1 fruit fly cellular context compared by ENCODE assay signal in genomic region chrX:7700239-7700793, dm6.
TF ChIP-seq lines count a peak whose summit lies in the region.

No protein-coding gene starts in this region.

TF ChIP-seq in whole organism, embryonic, 481 proteins besides CTCF, POLR2A, EP300 and RAD21 (continued from another document and continues in another):
- TF ChIP-seq org-1 (GFP tag; optimal IDR thresholded peaks at IDR 0.05; lab: Kevin White, UChicago) (peak; percentile 85), Jarid2 (GFP tag; optimal IDR thresholded peaks at IDR 0.05; lab: Kevin White, UChicago) (peak; percentile 65), CG3281 (GFP tag; optimal IDR thresholded peaks at IDR 0.05; lab: Kevin White, UChicago) (peak; percentile 88), Hr51 (GFP tag; optimal IDR thresholded peaks at IDR 0.05; lab: Kevin White, UChicago) (peak; percentile 81 to 91), sens-2 (GFP tag; IDR thresholded peaks at IDR 0.05; lab: Robert Waterston, UW) (peak; percentile 89), trem (tag; optimal IDR thresholded peaks at IDR 0.05; lab: Kevin White, UChicago) (peak; percentile 34), br (optimal IDR thresholded peaks at IDR 0.05; lab: Kevin White, UChicago) (no peak), B-H2 (GFP tag; optimal IDR thresholded peaks at IDR 0.05; lab: Kevin White, UChicago) (peak; percentile 95), CG13894 (tag; optimal IDR thresholded peaks at IDR 0.05; lab: Kevin White, UChicago) (peak; percentile 90), CG10979 (tag; optimal IDR thresholded peaks at IDR 0.05; lab: Kevin White, UChicago) (peak; percentile 84), Camta (GFP tag; optimal IDR thresholded peaks at IDR 0.05; lab: Kevin White, UChicago) (peak; percentile 76), her (GFP tag; optimal IDR thresholded peaks at IDR 0.05; lab: Kevin White, UChicago) (peak; percentile 94), Lpt (GFP tag; optimal IDR thresholded peaks at IDR 0.05; lab: Kevin White, UChicago) (no peak), twi (tag; optimal IDR thresholded peaks at IDR 0.05; lab: Kevin White, UChicago) (peak; percentile 77), CG4282 (GFP tag; optimal IDR thresholded peaks at IDR 0.05; lab: Kevin White, UChicago) (peak; percentile 89), Ada2b (GFP tag; IDR thresholded peaks at IDR 0.05; lab: Robert Waterston, UW) (peak; percentile 96), gcm (GFP tag; optimal IDR thresholded peaks at IDR 0.05; lab: Kevin White, UChicago) (peak; percentile 77), prd (optimal IDR thresholded peaks at IDR 0.05; lab: Kevin White, UChicago) (no peak), prd (GFP tag; IDR thresholded peaks at IDR 0.05; lab: Robert Waterston, UW) (peak; percentile 96), tup (GFP tag; optimal IDR thresholded peaks at IDR 0.05; lab: Kevin White, UChicago) (peak; percentile 78), unpg (GFP tag; optimal IDR thresholded peaks at IDR 0.05; lab: Kevin White, UChicago) (peak; percentile 92), Atf3 (GFP tag; optimal IDR thresholded peaks at IDR 0.05; lab: Kevin White, UChicago) (peak; percentile 83), ttk (GFP tag; IDR thresholded peaks at IDR 0.05; lab: Robert Waterston, UW) (peak; percentile 95), CG10366 (GFP tag; IDR thresholded peaks at IDR 0.05; lab: Robert Waterston, UW) (peak; percentile 96), zf30C (GFP tag; optimal IDR thresholded peaks at IDR 0.05; lab: Kevin White, UChicago) (no peak), fd64A (GFP tag; optimal IDR thresholded peaks at IDR 0.05; lab: Kevin White, UChicago) (peak; percentile 84), tio (GFP tag; optimal IDR thresholded peaks at IDR 0.05; lab: Kevin White, UChicago) (peak; percentile 83), emc (GFP tag; optimal IDR thresholded peaks at IDR 0.05; lab: Kevin White, UChicago) (peak; percentile 84), ERR (GFP tag; optimal IDR thresholded peaks at IDR 0.05; lab: Kevin White, UChicago) (peak; percentile 76), CG14667 (GFP tag; IDR thresholded peaks at IDR 0.05; lab: Robert Waterston, UW) (peak; percentile 94), NFAT (GFP tag; IDR thresholded peaks at IDR 0.05; lab: Robert Waterston, UW) (peak; percentile 93), NC2β (GFP tag; optimal IDR thresholded peaks at IDR 0.05; lab: Kevin White, UChicago) (peak; percentile 76), CG2120 (GFP tag; optimal IDR thresholded peaks at IDR 0.05; lab: Kevin White, UChicago) (peak; percentile 95), dm (GFP tag; optimal IDR thresholded peaks at IDR 0.05; lab: Kevin White, UChicago) (peak; percentile 83), CG10274 (GFP tag; optimal IDR thresholded peaks at IDR 0.05; lab: Kevin White, UChicago) (peak; percentile 84), CG14860 (GFP tag; IDR thresholded peaks at IDR 0.05; lab: Robert Waterston, UW; ENCODE audit: partially characterized antibody) (no peak), cg (GFP tag; optimal IDR thresholded peaks at IDR 0.05; lab: Kevin White, UChicago) (peak; percentile 2), CG3407 (GFP tag; optimal IDR thresholded peaks at IDR 0.05; lab: Kevin White, UChicago) (peak; percentile 74), CG14710 (tag; optimal IDR thresholded peaks at IDR 0.05; lab: Kevin White, UChicago) (peak; percentile 67), Sry-β (GFP tag; optimal IDR thresholded peaks at IDR 0.05; lab: Kevin White, UChicago) (peak; percentile 16), CG11247 (GFP tag; IDR thresholded peaks at IDR 0.05; lab: Robert Waterston, UW) (peak; percentile 93), amos (GFP tag; IDR thresholded peaks at IDR 0.05; lab: Robert Waterston, UW; ENCODE audit: partially characterized antibody) (no peak), H15 (GFP tag; IDR thresholded peaks at IDR 0.05; lab: Robert Waterston, UW) (peak; percentile 91), tx (GFP tag; optimal IDR thresholded peaks at IDR 0.05; lab: Kevin White, UChicago) (peak; percentile 87), Optix (GFP tag; IDR thresholded peaks at IDR 0.05; lab: Robert Waterston, UW) (peak; percentile 93), CG2712 (tag; optimal IDR thresholded peaks at IDR 0.05; lab: Kevin White, UChicago) (peak; percentile 87), ranshi (GFP tag; IDR thresholded peaks at IDR 0.05; lab: Robert Waterston, UW) (peak; percentile 95), CG17912 (GFP tag; optimal IDR thresholded peaks at IDR 0.05; lab: Kevin White, UChicago) (peak; percentile 79), CG18011 (GFP tag; optimal IDR thresholded peaks at IDR 0.05; lab: Kevin White, UChicago) (peak; percentile 71), CG32772 (GFP tag; IDR thresholded peaks at IDR 0.05; lab: Robert Waterston, UW) (peak; percentile 93), lov (optimal IDR thresholded peaks at IDR 0.05; lab: Kevin White, UChicago) (no peak), lov (GFP tag; IDR thresholded peaks at IDR 0.05; lab: Robert Waterston, UW) (peak; percentile 93; the same call in 2 of the 3 replicates), eyg (GFP tag; optimal IDR thresholded peaks at IDR 0.05; lab: Kevin White, UChicago) (peak; percentile 90), CG9215 (GFP tag; IDR thresholded peaks at IDR 0.05; lab: Robert Waterston, UW) (peak; percentile 89), CG31388 (GFP tag; optimal IDR thresholded peaks at IDR 0.05; lab: Kevin White, UChicago) (peak; percentile 86), CG15269 (tag; optimal IDR thresholded peaks at IDR 0.05; lab: Kevin White, UChicago) (peak; percentile 95), dimm (GFP tag; IDR thresholded peaks at IDR 0.05; lab: Robert Waterston, UW) (peak; percentile 88), btn (GFP tag; optimal IDR thresholded peaks at IDR 0.05; lab: Kevin White, UChicago) (peak; percentile 87), CG7745 (tag; optimal IDR thresholded peaks at IDR 0.05; lab: Kevin White, UChicago) (no peak), CG16813 (GFP tag; IDR thresholded peaks at IDR 0.05; lab: Robert Waterston, UW; ENCODE audit: partially characterized antibody) (no peak), NfI (GFP tag; optimal IDR thresholded peaks at IDR 0.05; lab: Kevin White, UChicago) (peak; percentile 93), trh (GFP tag; optimal IDR thresholded peaks at IDR 0.05; lab: Kevin White, UChicago) (peak; percentile 39), ac (GFP tag; optimal IDR thresholded peaks at IDR 0.05; lab: Kevin White, UChicago) (no peak), CG17361 (GFP tag; IDR thresholded peaks at IDR 0.05; lab: Robert Waterston, UW) (peak; percentile 87), kah (GFP tag; optimal IDR thresholded peaks at IDR 0.05; lab: Kevin White, UChicago) (peak; percentile 85), zen2 (GFP tag; IDR thresholded peaks at IDR 0.05; lab: Robert Waterston, UW; ENCODE audit: partially characterized antibody) (no peak), CG6272 (GFP tag; IDR thresholded peaks at IDR 0.05; lab: Robert Waterston, UW) (peak; percentile 89), toy (GFP tag; IDR thresholded peaks at IDR 0.05; lab: Robert Waterston, UW) (peak; percentile 84), Dip3 (GFP tag; optimal IDR thresholded peaks at IDR 0.05; lab: Kevin White, UChicago) (peak; percentile 96), Blimp-1 (GFP tag; optimal IDR thresholded peaks at IDR 0.05; lab: Kevin White, UChicago) (peak; percentile 85), Atf-2 (GFP tag; optimal IDR thresholded peaks at IDR 0.05; lab: Kevin White, UChicago) (peak; percentile 93), exex (tag; optimal IDR thresholded peaks at IDR 0.05; lab: Kevin White, UChicago) (peak; percentile 60), Nf-YB (GFP tag; optimal IDR thresholded peaks at IDR 0.05; lab: Kevin White, UChicago) (peak; percentile 44), dmrt11E (tag; optimal IDR thresholded peaks at IDR 0.05; lab: Kevin White, UChicago) (peak; percentile 59), pb (GFP tag; optimal IDR thresholded peaks at IDR 0.05; lab: Kevin White, UChicago) (peak; percentile 88), CG7963 (GFP tag; IDR thresholded peaks at IDR 0.05; lab: Robert Waterston, UW; ENCODE audit: partially characterized antibody) (no peak), gcm2 (GFP tag; optimal IDR thresholded peaks at IDR 0.05; lab: Kevin White, UChicago) (peak; percentile 82), CG11695 (GFP tag; IDR thresholded peaks at IDR 0.05; lab: Robert Waterston, UW) (peak; percentile 89), CG12769 (tag; optimal IDR thresholded peaks at IDR 0.05; lab: Kevin White, UChicago) (peak; percentile 98), fd3F (GFP tag; optimal IDR thresholded peaks at IDR 0.05; lab: Kevin White, UChicago) (peak; percentile 88), nerfin-1 (tag; optimal IDR thresholded peaks at IDR 0.05; lab: Kevin White, UChicago) (peak; percentile 78), CG3726 (GFP tag; IDR thresholded peaks at IDR 0.05; lab: Robert Waterston, UW) (peak; percentile 88), en (GFP tag; optimal IDR thresholded peaks at IDR 0.05; lab: Kevin White, UChicago) (peak; percentile 61), CG8765 (GFP tag; IDR thresholded peaks at IDR 0.05; lab: Robert Waterston, UW) (peak; percentile 78; the same call in 1 of the 2 replicates), Hand (GFP tag; optimal IDR thresholded peaks at IDR 0.05; lab: Kevin White, UChicago) (peak; percentile 82), scrt (GFP tag; optimal IDR thresholded peaks at IDR 0.05; lab: Kevin White, UChicago) (peak; percentile 78), ase (GFP tag; IDR thresholded peaks at IDR 0.05; lab: Robert Waterston, UW) (peak; percentile 94), Kr (GFP tag; optimal IDR thresholded peaks at IDR 0.05; lab: Kevin White, UChicago) (no peak), ro (GFP tag; IDR thresholded peaks at IDR 0.05; lab: Robert Waterston, UW) (peak; percentile 88), z (GFP tag; IDR thresholded peaks at IDR 0.05; lab: Robert Waterston, UW) (no peak), bab2 (GFP tag; optimal IDR thresholded peaks at IDR 0.05; lab: Kevin White, UChicago) (peak; percentile 95), CG9876 (GFP tag; optimal IDR thresholded peaks at IDR 0.05; lab: Kevin White, UChicago) (peak; percentile 89), CG1647 (GFP tag; optimal IDR thresholded peaks at IDR 0.05; lab: Kevin White, UChicago) (peak; percentile 87), CG6683 (GFP tag; optimal IDR thresholded peaks at IDR 0.05; lab: Kevin White, UChicago) (peak; percentile 70), D (optimal IDR thresholded peaks at IDR 0.05; lab: Kevin White, UChicago) (no peak), D (GFP tag; optimal IDR thresholded peaks at IDR 0.05; lab: Kevin White, UChicago) (peak; percentile 82), Dp (GFP tag; optimal IDR thresholded peaks at IDR 0.05; lab: Kevin White, UChicago) (no peak), CG7786 (GFP tag; optimal IDR thresholded peaks at IDR 0.05; lab: Kevin White, UChicago) (peak; percentile 94), jing (GFP tag; optimal IDR thresholded peaks at IDR 0.05; lab: Kevin White, UChicago) (peak; percentile 89), ham (GFP tag; IDR thresholded peaks at IDR 0.05; lab: Robert Waterston, UW) (peak; percentile 70), nau (GFP tag; optimal IDR thresholded peaks at IDR 0.05; lab: Kevin White, UChicago) (peak; percentile 83), CG8359 (GFP tag; optimal IDR thresholded peaks at IDR 0.05; lab: Kevin White, UChicago; ENCODE audit: borderline replicate concordance) (peak; percentile 39), BEAF-32 (GFP tag; optimal IDR thresholded peaks at IDR 0.05; lab: Kevin White, UChicago) (no peak), CG30020 (tag; optimal IDR thresholded peaks at IDR 0.05; lab: Kevin White, UChicago) (peak; percentile 33), CG2116 (GFP tag; optimal IDR thresholded peaks at IDR 0.05; lab: Kevin White, UChicago) (peak; percentile 37), sug (tag; optimal IDR thresholded peaks at IDR 0.05; lab: Kevin White, UChicago) (peak; percentile 88), zfh2 (GFP tag; optimal IDR thresholded peaks at IDR 0.05; lab: Kevin White, UChicago) (peak; percentile 96), Atf6 (GFP tag; IDR thresholded peaks at IDR 0.05; lab: Robert Waterston, UW) (peak; percentile 92), eve (GFP tag; optimal IDR thresholded peaks at IDR 0.05; lab: Kevin White, UChicago) (peak in 1 of 2 experiments; percentile 96), run (tag; optimal IDR thresholded peaks at IDR 0.05; lab: Kevin White, UChicago) (peak; percentile 59), Hr78 (GFP tag; optimal IDR thresholded peaks at IDR 0.05; lab: Kevin White, UChicago) (peak in 1 of 2 experiments; percentile 64), kay (GFP tag; optimal IDR thresholded peaks at IDR 0.05; lab: Kevin White, UChicago) (peak; percentile 48), CG18476 (GFP tag; optimal IDR thresholded peaks at IDR 0.05; lab: Kevin White, UChicago) (peak; percentile 86), CG9797 (GFP tag; optimal IDR thresholded peaks at IDR 0.05; lab: Kevin White, UChicago) (no peak), Six4 (GFP tag; optimal IDR thresholded peaks at IDR 0.05; lab: Kevin White, UChicago) (peak; percentile 86), h (optimal IDR thresholded peaks at IDR 0.05; lab: Kevin White, UChicago) (no peak), HmgD (GFP tag; optimal IDR thresholded peaks at IDR 0.05; lab: Kevin White, UChicago) (peak; percentile 86), CG11723 (GFP tag; optimal IDR thresholded peaks at IDR 0.05; lab: Kevin White, UChicago) (peak; percentile 83), CG17328 (GFP tag; IDR thresholded peaks at IDR 0.05; lab: Robert Waterston, UW) (peak; percentile 90), oc (tag; optimal IDR thresholded peaks at IDR 0.05; lab: Kevin White, UChicago) (peak; percentile 86), C15 (GFP tag; IDR thresholded peaks at IDR 0.05; lab: Robert Waterston, UW) (peak; percentile 85; the same call in 2 of the 3 replicates), CG7839 (tag; optimal IDR thresholded peaks at IDR 0.05; lab: Kevin White, UChicago) (peak; percentile 95), otp (GFP tag; IDR thresholded peaks at IDR 0.05; lab: Robert Waterston, UW) (peak; percentile 93), CG3847 (GFP tag; IDR thresholded peaks at IDR 0.05; lab: Robert Waterston, UW) (peak; percentile 93), CG13287 (GFP tag; IDR thresholded peaks at IDR 0.05; lab: Robert Waterston, UW; ENCODE audit: partially characterized antibody) (no peak), sd (tag; optimal IDR thresholded peaks at IDR 0.05; lab: Kevin White, UChicago) (peak; percentile 70), CG6175 (GFP tag; IDR thresholded peaks at IDR 0.05; lab: Robert Waterston, UW) (peak; percentile 91), pros (GFP tag; optimal IDR thresholded peaks at IDR 0.05; lab: Kevin White, UChicago) (no peak), crp (GFP tag; optimal IDR thresholded peaks at IDR 0.05; lab: Kevin White, UChicago) (peak in 1 of 2 experiments; percentile 49), Nf-YA (GFP tag; IDR thresholded peaks at IDR 0.05; lab: Robert Waterston, UW) (peak; percentile 84), Hr3 (GFP tag; optimal IDR thresholded peaks at IDR 0.05; lab: Kevin White, UChicago) (peak; percentile 83), CG6813 (GFP tag; optimal IDR thresholded peaks at IDR 0.05; lab: Kevin White, UChicago) (peak; percentile 81)
